Worm (Caenorhabditis elegans): ENCODE measurements around the gene C04G6.11.

- TF ChIP-seq klf-2 (GFP tag; conservative IDR thresholded peaks at IDR 0.05) (no peak), tab-1 (GFP tag; IDR thresholded peaks at IDR 0.05) (no peak)
These were observed at the start of gene C04G6.11, which contains the start of gene mpk-2 for ce11 chrII:5103784-5104457.
